Worm (Caenorhabditis elegans): ENCODE measurements around the gene clec-6.

Gene clec-6

ce11 chrIII:4887291-4887690 lies at the start of gene clec-6:
TSS of gene clec-6 (minus strand) at chrIII:4887444.
- TF ChIP-seq elt-2 (tag; optimal IDR thresholded peaks at IDR 0.05) (peak; percentile 60), pqm-1 (tag; optimal IDR thresholded peaks at IDR 0.05) (peak; percentile 23), pha-4 (tag; optimal IDR thresholded peaks at IDR 0.05) (peak; percentile 33), elt-1 (tag; optimal IDR thresholded peaks at IDR 0.05) (no peak)

DNA sequence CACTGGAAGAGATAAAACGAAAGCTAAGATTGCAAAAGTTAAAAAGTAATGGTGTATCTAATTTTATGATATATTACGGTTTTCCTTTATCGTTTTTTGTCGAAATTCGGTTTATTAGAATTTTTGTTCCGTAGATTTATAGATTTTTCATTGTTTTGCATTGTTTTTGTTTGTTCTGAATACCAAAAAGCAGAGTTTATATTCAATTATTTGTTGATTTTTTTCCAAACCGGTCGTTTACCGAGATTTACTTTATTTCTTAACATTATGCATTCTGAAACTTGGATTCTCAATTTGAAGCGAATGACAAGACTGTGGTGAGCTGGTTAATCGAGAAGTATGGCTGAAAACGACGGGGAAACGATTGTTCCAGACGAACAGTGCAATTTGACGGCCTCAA lies 49.8 kb upstream of the clec-6 start, which contains the start of gene fsn-1:
fsn-1 (plus strand) TSS at position 301 of the 400 bp plus-strand sequence.
- TF ChIP-seq fkh-10 (GFP tag; optimal IDR thresholded peaks at IDR 0.05) (no peak), nhr-43 (tag; optimal IDR thresholded peaks at IDR 0.05; ENCODE audit: poor library complexity, severe bottlenecking) (no peak), pqm-1 (tag; optimal IDR thresholded peaks at IDR 0.05) (no peak), R02D3.7 (tag; optimal IDR thresholded peaks at IDR 0.05) (no peak), nfya-1 (tag; optimal IDR thresholded peaks at IDR 0.05; ENCODE audit: insufficient read depth) (no peak), egl-27 (tag; optimal IDR thresholded peaks at IDR 0.05) (no peak), elt-3 (tag; optimal IDR thresholded peaks at IDR 0.05) (no peak), ceh-9 (tag; optimal IDR thresholded peaks at IDR 0.05) (no peak), nhr-77 (tag; optimal IDR thresholded peaks at IDR 0.05) (no peak), fkh-2 (tag; optimal IDR thresholded peaks at IDR 0.05) (no peak), unc-39 (tag; optimal IDR thresholded peaks at IDR 0.05) (no peak), fos-1 (tag; optimal IDR thresholded peaks at IDR 0.05) (no peak), nhr-12 (tag; optimal IDR thresholded peaks at IDR 0.05) (no peak), nhr-76 (tag; optimal IDR thresholded peaks at IDR 0.05) (no peak), pha-4 (tag; optimal IDR thresholded peaks at IDR 0.05) (no peak), ama-1 (optimal IDR thresholded peaks at IDR 0.05) (no peak), hmg-11 (tag; optimal IDR thresholded peaks at IDR 0.05) (no peak), nhr-11 (tag; optimal IDR thresholded peaks at IDR 0.05) (no peak), unc-62 (GFP tag; optimal IDR thresholded peaks at IDR 0.05) (no peak)

ce11 chrIII:4934896-4935628 lies 47.8 kb upstream of the clec-6 start, which contains the start of gene mrps-18C:
TSS of gene mrps-18C (plus strand) at chrIII:4935578.
- TF ChIP-seq egl-5 (tag; optimal IDR thresholded peaks at IDR 0.05) (no peak), hmg-11 (tag; optimal IDR thresholded peaks at IDR 0.05) (peak; percentile 3), lin-15B (tag; optimal IDR thresholded peaks at IDR 0.05) (peak; percentile 55), elt-2 (tag; optimal IDR thresholded peaks at IDR 0.05) (no peak), pha-4 (tag; optimal IDR thresholded peaks at IDR 0.05) (peak; percentile 13)

DNA sequence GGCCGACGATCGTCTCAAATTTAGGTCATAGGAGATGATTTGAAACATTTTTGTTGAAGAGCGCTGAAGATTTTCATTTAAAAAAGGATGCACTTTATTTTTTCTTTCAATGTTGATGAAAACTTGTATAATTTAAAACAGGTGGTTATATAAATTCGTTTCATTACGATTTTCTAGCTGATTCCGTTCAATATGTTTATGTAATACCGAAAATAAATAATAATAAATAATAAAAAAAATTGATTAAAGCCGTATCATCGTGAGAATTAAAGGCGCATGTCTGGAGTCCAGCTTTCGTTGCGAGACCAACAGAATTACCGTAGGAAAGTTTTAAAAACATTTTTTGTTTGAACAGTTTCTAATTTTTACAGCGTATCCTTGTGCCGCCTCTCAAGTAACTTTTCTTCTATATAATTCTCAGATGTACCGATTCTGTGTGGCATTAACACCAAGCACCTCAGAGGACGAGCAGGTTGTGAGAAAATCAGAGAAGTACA lies 45.0 kb upstream of the clec-6 start, which contains the start of the genes C26E6.12 and eri-9:
C26E6.12 (minus strand) TSS at position 51 of the 497 bp plus-strand sequence.
eri-9 (plus strand) TSS at position 248 of the 497 bp plus-strand sequence.
- TF ChIP-seq nhr-11 (tag; optimal IDR thresholded peaks at IDR 0.05) = no peak
- TF ChIP-seq eor-1 (tag; optimal IDR thresholded peaks at IDR 0.05) = no peak
- no peak for TF ChIP-seq R02D3.7 (tag; optimal IDR thresholded peaks at IDR 0.05)
- no peak for TF ChIP-seq ceh-9 (tag; optimal IDR thresholded peaks at IDR 0.05)
- TF ChIP-seq nhr-43 (tag; optimal IDR thresholded peaks at IDR 0.05; ENCODE audit: poor library complexity, severe bottlenecking) = no peak
- TF ChIP-seq zag-1 (tag; optimal IDR thresholded peaks at IDR 0.05) = no peak
- TF ChIP-seq mdl-1 (tag; optimal IDR thresholded peaks at IDR 0.05) = no peak

- no peak for TF ChIP-seq ztf-11 (tag; optimal IDR thresholded peaks at IDR 0.05)
- TF ChIP-seq nhr-23 (tag; optimal IDR thresholded peaks at IDR 0.05) = peak; percentile 88
- peak; percentile 32 for TF ChIP-seq lsy-12 (tag; optimal IDR thresholded peaks at IDR 0.05)
- no peak for TF ChIP-seq unc-62 (GFP tag; optimal IDR thresholded peaks at IDR 0.05)
- TF ChIP-seq nhr-11 (tag; optimal IDR thresholded peaks at IDR 0.05) = no peak
- TF ChIP-seq nhr-28 (tag; optimal IDR thresholded peaks at IDR 0.05) = no peak
- no peak for TF ChIP-seq snpc-4 (tag; optimal IDR thresholded peaks at IDR 0.05)
- no peak for TF ChIP-seq pqm-1 (tag; optimal IDR thresholded peaks at IDR 0.05)
- TF ChIP-seq nhr-25 (tag; optimal IDR thresholded peaks at IDR 0.05) = peak; percentile 60
- no peak for TF ChIP-seq nhr-77 (tag; optimal IDR thresholded peaks at IDR 0.05)
- no peak for TF ChIP-seq sea-2 (GFP tag; optimal IDR thresholded peaks at IDR 0.05)
- TF ChIP-seq elt-2 (tag; optimal IDR thresholded peaks at IDR 0.05) = peak; percentile 30
- TF ChIP-seq eor-1 (tag; optimal IDR thresholded peaks at IDR 0.05) = no peak
- TF ChIP-seq lin-15B (tag; optimal IDR thresholded peaks at IDR 0.05) = peak; percentile 85
- TF ChIP-seq ceh-82 (tag; optimal IDR thresholded peaks at IDR 0.05) = no peak
- peak; percentile 3 for TF ChIP-seq ceh-28 (tag; optimal IDR thresholded peaks at IDR 0.05)
- TF ChIP-seq jun-1 (tag; optimal IDR thresholded peaks at IDR 0.05) = peak; percentile 16
- TF ChIP-seq fkh-2 (tag; optimal IDR thresholded peaks at IDR 0.05) = no peak
- TF ChIP-seq hmg-11 (tag; optimal IDR thresholded peaks at IDR 0.05) = peak; percentile 55
- no peak for TF ChIP-seq ama-1 (optimal IDR thresholded peaks at IDR 0.05)
- no peak for TF ChIP-seq daf-12 (tag; optimal IDR thresholded peaks at IDR 0.05)
- no peak for TF ChIP-seq aly-2 (tag; optimal IDR thresholded peaks at IDR 0.05)
- TF ChIP-seq nfya-1 (tag; optimal IDR thresholded peaks at IDR 0.05; ENCODE audit: insufficient read depth) = peak; percentile 72
- no peak for TF ChIP-seq skn-1 (tag; optimal IDR thresholded peaks at IDR 0.05)
- peak; percentile 89 for TF ChIP-seq nhr-43 (tag; optimal IDR thresholded peaks at IDR 0.05; ENCODE audit: poor library complexity, severe bottlenecking)
- no peak for TF ChIP-seq nhr-12 (tag; optimal IDR thresholded peaks at IDR 0.05)
- no peak for TF ChIP-seq zag-1 (tag; optimal IDR thresholded peaks at IDR 0.05)
- TF ChIP-seq pha-4 (tag; optimal IDR thresholded peaks at IDR 0.05) = peak; percentile 61
- TF ChIP-seq tbx-2 (tag; optimal IDR thresholded peaks at IDR 0.05) = no peak
These were observed 43.0 kb upstream of the clec-6 start, which contains the start of gene set-2 for ce11 chrIII:4930154-4930679. TSS of gene set-2 (minus strand) at chrIII:4930204.

Measured in whole organism, L3 larva.